Fruit fly (Drosophila melanogaster) whole organism, wandering third instar larva: Measurements from ENCODE around the gene scny.

Experiments used
- Abd-B ChIP-seq: fragments of >200 bp; optimal IDR thresholded peaks from 2 replicates; lab custom pipeline; 2017; ENCODE audit warnings: missing biosample characterization, missing genetic modification characterization
- CG32264 ChIP-seq: fragments of 200-800 bp; sonication (Bioruptor generic); optimal IDR thresholded peaks from 2 replicates; lab custom pipeline; 2016; ENCODE audit warnings: missing biosample characterization, missing genetic modification characterization
- CG9705 ChIP-seq: fragments of 200-800 bp; sonication (Bioruptor generic); optimal IDR thresholded peaks from 2 replicates; lab custom pipeline; 2018; ENCODE audit warnings: missing biosample characterization, mild to moderate bottlenecking, missing genetic modification characterization
- Dfd ChIP-seq: fragments of >200 bp; optimal IDR thresholded peaks from 2 replicates; lab custom pipeline; 2017; ENCODE audit warnings: missing biosample characterization, missing genetic modification characterization
- Dif ChIP-seq: fragments of 200-275, 200-300 bp; sonication (Bioruptor generic); optimal IDR thresholded peaks from 2 replicates; lab custom pipeline; 2018; ENCODE audit warnings: missing biosample characterization, missing genetic modification characterization; ENCODE audit not compliant: partially characterized antibody
- GATAd ChIP-seq: sonication (Bioruptor generic); optimal IDR thresholded peaks from 2 replicates; lab custom pipeline; 2016; ENCODE audit warnings: missing biosample characterization, missing genetic modification characterization
- HLH106 ChIP-seq: fragments of 200-800 bp; optimal IDR thresholded peaks from 3 replicates; lab custom pipeline; 2019; ENCODE audit warnings: missing biosample characterization, mild to moderate bottlenecking, missing genetic modification characterization, moderate library complexity
- Hnf4 ChIP-seq: fragments of 200-800 bp; sonication (Bioruptor generic); optimal IDR thresholded peaks from 2 replicates; lab custom pipeline; 2016; ENCODE audit warnings: missing biosample characterization, mild to moderate bottlenecking, missing genetic modification characterization
- Hr78 ChIP-seq: fragments of >200 bp; optimal IDR thresholded peaks from 2 replicates; lab custom pipeline; 2017; ENCODE audit warnings: missing biosample characterization, missing genetic modification characterization
- Hr83 ChIP-seq: fragments of 200-300 bp; sonication (Bioruptor generic); optimal IDR thresholded peaks from 2 replicates; lab custom pipeline; 2016; ENCODE audit warnings: missing biosample characterization, mild to moderate bottlenecking, missing genetic modification characterization, moderate library complexity; ENCODE audit not compliant: poor library complexity, severe bottlenecking
- Jra ChIP-seq: sonication (Bioruptor generic); optimal IDR thresholded peaks from 2 replicates; lab custom pipeline; 2016; ENCODE audit warnings: missing biosample characterization, missing genetic modification characterization
- Mio ChIP-seq: sonication (Bioruptor generic); optimal IDR thresholded peaks from 2 replicates; lab custom pipeline; 2016; ENCODE audit warnings: missing biosample characterization, missing genetic modification characterization
- Myc ChIP-seq: fragments of >200 bp; optimal IDR thresholded peaks from 2 replicates; lab custom pipeline; 2017
- N ChIP-seq: fragments of >200 bp; optimal IDR thresholded peaks from 2 replicates; lab custom pipeline; 2018; ENCODE audit warnings: missing biosample characterization, missing external identifiers, missing genetic modification characterization
- OdsH ChIP-seq: fragments of 200-800 bp; sonication (Bioruptor generic); optimal IDR thresholded peaks from 2 replicates; lab custom pipeline; 2016; ENCODE audit warnings: missing biosample characterization, mild to moderate bottlenecking, missing genetic modification characterization
- Rel ChIP-seq, 2 experiments: fragments of 200-800 bp; sonication (Bioruptor generic) in 1 of 2; optimal IDR thresholded peaks; 2 replicates in 1 of 2; 3 replicates in 1 of 2; lab custom pipeline; 2016 to 2019; ENCODE audit warnings: mild to moderate bottlenecking in 2 of 2, missing biosample characterization in 2 of 2, missing genetic modification characterization in 2 of 2, moderate library complexity in 1 of 2
- Sp1 ChIP-seq: fragments of 200-800 bp; sonication (Bioruptor generic); optimal IDR thresholded peaks from 3 replicates; lab custom pipeline; 2019; ENCODE audit warnings: missing biosample characterization, mild to moderate bottlenecking, missing genetic modification characterization, moderate library complexity
- Vsx2 ChIP-seq: fragments of 200-300, 225-300 bp; sonication (Bioruptor generic); optimal IDR thresholded peaks from 2 replicates; lab custom pipeline; 2018; ENCODE audit warnings: missing biosample characterization, missing genetic modification characterization; ENCODE audit not compliant: partially characterized antibody
- br ChIP-seq: fragments of 200-800 bp; sonication (Bioruptor generic); optimal IDR thresholded peaks from 2 replicates; lab custom pipeline; 2016; ENCODE audit warnings: missing biosample characterization, missing genetic modification characterization
- brk ChIP-seq: fragments of 200-800 bp; sonication (Bioruptor generic); optimal IDR thresholded peaks from 2 replicates; lab custom pipeline; 2016; ENCODE audit warnings: missing biosample characterization, mild to moderate bottlenecking, missing genetic modification characterization
- dl ChIP-seq, 2 experiments: fragments of 175-275, 200-275 bp in 1 of 2; fragments of 200-275 bp in 1 of 2; sonication (Bioruptor generic); optimal IDR thresholded peaks; lab custom pipeline; 2018; ENCODE audit warnings: mild to moderate bottlenecking in 2 of 2, missing biosample characterization in 2 of 2, missing genetic modification characterization in 2 of 2, moderate library complexity in 2 of 2; ENCODE audit not compliant: partially characterized antibody in 2 of 2, insufficient read depth in 1 of 2
- dmrt93B ChIP-seq: fragments of 200-800 bp; sonication (Bioruptor generic); optimal IDR thresholded peaks from 2 replicates; lab custom pipeline; 2018; ENCODE audit warnings: missing biosample characterization, mild to moderate bottlenecking, missing genetic modification characterization
- dsf ChIP-seq: sonication (Bioruptor generic); optimal IDR thresholded peaks from 2 replicates; lab custom pipeline; 2016; ENCODE audit warnings: missing biosample characterization, missing genetic modification characterization, borderline replicate concordance
- ey ChIP-seq: fragments of 200-800 bp; sonication (Bioruptor generic); optimal IDR thresholded peaks from 2 replicates; lab custom pipeline; 2016; ENCODE audit warnings: missing biosample characterization, missing genetic modification characterization
- foxo ChIP-seq, 2 experiments: fragments of 200-800 bp; sonication (Bioruptor generic); optimal IDR thresholded peaks; 2 replicates in 1 of 2; 3 replicates in 1 of 2; lab custom pipeline; 2016 to 2017; ENCODE audit warnings: missing biosample characterization in 2 of 2, missing genetic modification characterization in 2 of 2
- fru ChIP-seq: fragments of 200-800 bp; sonication (Bioruptor generic); optimal IDR thresholded peaks from 3 replicates; lab custom pipeline; 2016; ENCODE audit warnings: missing biosample characterization, mild to moderate bottlenecking, missing genetic modification characterization
- h ChIP-seq: fragments of 200-800 bp; sonication (Bioruptor generic); optimal IDR thresholded peaks from 3 replicates; lab custom pipeline; 2016; ENCODE audit warnings: missing biosample characterization, mild to moderate bottlenecking, missing genetic modification characterization
- jim ChIP-seq: fragments of 175-275, 200-325 bp; sonication (Bioruptor generic); optimal IDR thresholded peaks from 2 replicates; lab custom pipeline; 2016; ENCODE audit warnings: missing biosample characterization, mild to moderate bottlenecking, missing genetic modification characterization
- lola ChIP-seq: fragments of >200 bp; optimal IDR thresholded peaks from 2 replicates; lab custom pipeline; 2017; ENCODE audit warnings: missing biosample characterization, missing genetic modification characterization
- pan ChIP-seq: fragments of >200 bp; optimal IDR thresholded peaks from 2 replicates; lab custom pipeline; 2017
- psq ChIP-seq: fragments of 200-800 bp; sonication (Bioruptor generic); optimal IDR thresholded peaks from 3 replicates; lab custom pipeline; 2017; ENCODE audit warnings: missing biosample characterization, mild to moderate bottlenecking, missing genetic modification characterization, moderate library complexity
- rgr ChIP-seq: fragments of 200-800 bp; sonication (Bioruptor generic); optimal IDR thresholded peaks from 3 replicates; lab custom pipeline; 2016; ENCODE audit warnings: missing biosample characterization, mild to moderate bottlenecking, missing genetic modification characterization
- sv ChIP-seq: fragments of 200-800 bp; sonication (Bioruptor generic); optimal IDR thresholded peaks from 3 replicates; lab custom pipeline; 2016; ENCODE audit warnings: missing biosample characterization, missing genetic modification characterization
- woc ChIP-seq: sonication (Bioruptor generic); optimal IDR thresholded peaks from 2 replicates; lab custom pipeline; 2016; ENCODE audit warnings: missing biosample characterization, mild to moderate bottlenecking, missing genetic modification characterization

scny gene

dm6 chr3L:5808101-5808433 is 39.3 kb downstream of the scny start (continued):
- TF ChIP-seq ey (GFP tag; lab: Kevin White, UChicago), result peak; percentile 37
- TF ChIP-seq CG32264, result no peak
- peak; percentile 36 for TF ChIP-seq HLH106

- TF ChIP-seq Dfd, result no peak
- no peak for TF ChIP-seq OdsH
- TF ChIP-seq Rel (GFP tag; optimal IDR thresholded peaks at IDR 0.05; lab: Kevin White, UChicago), result no peak
- peak; percentile 92 for TF ChIP-seq Rel (tag; optimal IDR thresholded peaks at IDR 0.05; lab: Kevin White, UChicago)
- TF ChIP-seq Hnf4 (GFP tag; lab: Kevin White, UChicago), result no peak
These were observed 39.9 kb downstream of the scny start for dm6 chr3L:5808540-5809200.

DNA sequence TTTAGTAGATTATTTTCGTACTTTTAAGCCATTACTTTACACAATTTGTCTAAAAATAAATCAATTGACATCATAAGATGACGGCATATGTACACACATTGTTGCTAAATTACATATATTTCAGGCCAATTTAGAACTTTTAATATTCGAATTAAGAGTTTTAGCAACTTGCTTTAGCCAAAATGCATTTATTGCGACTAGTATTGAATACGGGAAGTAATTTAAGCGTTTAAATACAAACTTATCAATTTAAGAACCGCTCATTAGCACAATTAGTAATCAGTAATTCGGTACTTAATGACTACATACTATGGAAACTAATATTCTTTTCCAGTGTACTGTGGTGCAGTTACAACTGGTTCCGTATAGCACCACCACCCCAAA is 40.4 kb downstream of the scny start:
- TF ChIP-seq Vsx2 (no peak), h (GFP tag; lab: Kevin White, UChicago) (no peak), Abd-B (GFP tag; lab: Kevin White, UChicago) (no peak), HLH106 (peak; percentile 8), CG32264 (no peak)
- TF ChIP-seq, all 38 proteins: peak for 1

DNA sequence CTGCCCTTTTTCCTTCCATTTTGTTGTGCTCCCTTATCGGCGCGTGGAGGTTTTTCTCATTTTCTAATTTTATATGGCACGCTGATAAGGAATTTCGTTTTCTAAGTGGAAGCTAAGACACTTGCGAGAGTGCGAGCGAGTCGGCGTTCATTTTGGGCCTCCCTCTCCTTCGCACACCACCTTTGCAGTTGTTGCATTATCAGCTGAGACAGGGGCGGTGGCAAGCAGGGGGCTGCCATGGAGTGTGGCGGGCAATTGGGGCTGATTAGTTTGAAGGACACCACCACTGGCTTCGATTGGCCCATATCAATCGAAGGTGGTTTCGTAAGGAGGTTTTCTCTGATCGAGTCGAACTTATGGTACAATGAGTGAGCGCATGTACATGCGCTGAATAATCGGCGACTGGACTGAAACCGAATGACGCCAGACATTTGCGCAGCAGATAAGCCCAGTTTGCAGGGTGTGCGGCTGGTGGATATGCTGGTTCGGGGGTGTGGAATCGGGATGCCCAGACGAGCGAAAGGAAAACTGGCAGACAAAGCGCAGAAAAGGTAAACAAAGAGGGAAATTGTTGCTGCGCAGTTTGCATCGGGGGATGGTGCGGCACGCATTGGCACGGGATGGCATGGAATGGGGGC is 41.0 kb downstream of the scny start:
- TF ChIP-seq Dfd, result no peak
- peak; percentile 84 for TF ChIP-seq h (GFP tag; lab: Kevin White, UChicago)
- TF ChIP-seq jim (GFP tag; lab: Kevin White, UChicago), result no peak
- no peak for TF ChIP-seq lola (GFP tag; lab: Kevin White, UChicago)
- TF ChIP-seq OdsH, result peak; percentile 11
- peak; percentile 15 for TF ChIP-seq rgr (GFP tag; lab: Kevin White, UChicago)
- no peak for TF ChIP-seq CG9705 (GFP tag; lab: Kevin White, UChicago)
- no peak for TF ChIP-seq Hnf4 (GFP tag; lab: Kevin White, UChicago)
- no peak for TF ChIP-seq sv
- no peak for TF ChIP-seq Hr78 (GFP tag; lab: Kevin White, UChicago)
- no peak for TF ChIP-seq foxo (GFP tag; optimal IDR thresholded peaks at IDR 0.05; lab: Kevin White, UChicago)
- TF ChIP-seq Sp1 (GFP tag; lab: Kevin White, UChicago), result no peak
- TF ChIP-seq fru (GFP tag; lab: Kevin White, UChicago), result no peak
- no peak for TF ChIP-seq dmrt93B
- TF ChIP-seq brk (GFP tag; lab: Kevin White, UChicago), result no peak
- no peak for TF ChIP-seq Dif
- no peak for TF ChIP-seq Rel (GFP tag; optimal IDR thresholded peaks at IDR 0.05; lab: Kevin White, UChicago)
- TF ChIP-seq Rel (tag; optimal IDR thresholded peaks at IDR 0.05; lab: Kevin White, UChicago), result peak; percentile 16
- peak; percentile 8 for TF ChIP-seq woc
- TF ChIP-seq Abd-B (GFP tag; lab: Kevin White, UChicago), result no peak
- TF ChIP-seq dsf, result no peak
- TF ChIP-seq Jra (GFP tag; lab: Kevin White, UChicago), result no peak
- TF ChIP-seq N (GFP tag; lab: Kevin White, UChicago), result no peak
- TF ChIP-seq CG32264, result no peak

dm6 chr3L:5810633-5811341 is 42.0 kb downstream of the scny start, which contains the start of the genes S6k and kri:
S6k (minus strand) TSS chr3L:5810931.
kri (plus strand) TSS chr3L:5810973.
- TF ChIP-seq Mio, result no peak
- TF ChIP-seq Vsx2, result no peak
- no peak for TF ChIP-seq pan
- peak in 1 of 2 experiments; percentile 15 for TF ChIP-seq foxo (GFP tag; optimal IDR thresholded peaks at IDR 0.05; lab: Kevin White, UChicago)
- TF ChIP-seq ey (GFP tag; lab: Kevin White, UChicago), result peak; percentile 23
- no peak for TF ChIP-seq brk (GFP tag; lab: Kevin White, UChicago)
- no peak for TF ChIP-seq N (GFP tag; lab: Kevin White, UChicago)
- TF ChIP-seq Hr83 (GFP tag; lab: Kevin White, UChicago), result peak; percentile 88
- peak; percentile 28 for TF ChIP-seq jim (GFP tag; lab: Kevin White, UChicago)
- no peak for TF ChIP-seq Abd-B (GFP tag; lab: Kevin White, UChicago)
- no peak for TF ChIP-seq Dif
- no peak for TF ChIP-seq psq (GFP tag; lab: Kevin White, UChicago)
- TF ChIP-seq br (GFP tag; lab: Kevin White, UChicago), result no peak
- no peak for TF ChIP-seq GATAd (GFP tag; lab: Kevin White, UChicago)
- peak; percentile 22 for TF ChIP-seq Myc (lab: Kevin White, UChicago)
- TF ChIP-seq Hnf4 (GFP tag; lab: Kevin White, UChicago), result peak; percentile 57
- TF ChIP-seq h (GFP tag; lab: Kevin White, UChicago), result peak; percentile 86
- no peak for TF ChIP-seq CG9705 (GFP tag; lab: Kevin White, UChicago)
- TF ChIP-seq dl (GFP tag; optimal IDR thresholded peaks at IDR 0.05; lab: Kevin White, UChicago; ENCODE audit: insufficient read depth in 1 of 2, partially characterized antibody in 2 of 2), result no peak
- TF ChIP-seq Jra (GFP tag; lab: Kevin White, UChicago), result no peak
- TF ChIP-seq Sp1 (GFP tag; lab: Kevin White, UChicago), result peak; percentile 40
- peak; percentile 44 for TF ChIP-seq fru (GFP tag; lab: Kevin White, UChicago)
- no peak for TF ChIP-seq Hr78 (GFP tag; lab: Kevin White, UChicago)
- TF ChIP-seq CG32264, result no peak
- TF ChIP-seq Rel (GFP tag; optimal IDR thresholded peaks at IDR 0.05; lab: Kevin White, UChicago), result no peak
- TF ChIP-seq Rel (tag; optimal IDR thresholded peaks at IDR 0.05; lab: Kevin White, UChicago), result peak; percentile 57
- TF ChIP-seq, all 38 proteins: peak for 10
